Fruit fly (Drosophila melanogaster) whole organism, embryonic: ENCODE results near the gene Hacd1.

ENCODE experiments used
- Awh ChIP-seq: fragments of 200-800 bp; sonication (Bioruptor generic); IDR thresholded peaks from 2 replicates; pipeline ENCODE4, ENCODE4 v1.3.6; 2022; ENCODE audit warnings: missing biosample characterization, missing genetic modification characterization
- CG10366 ChIP-seq: fragments of 200-800 bp; sonication (Bioruptor generic); IDR thresholded peaks from 2 replicates; pipeline ENCODE4 v1.3.6; 2022; ENCODE audit warnings: missing biosample characterization, missing genetic modification characterization
- CG11093 ChIP-seq: fragments of 200-800 bp; sonication (Bioruptor generic); IDR thresholded peaks from 3 replicates; pipeline ENCODE4 v1.3.6; 2022; ENCODE audit warnings: missing biosample characterization, missing genetic modification characterization
- CG11696 ChIP-seq: fragments of 200-800 bp; sonication (Bioruptor generic); IDR thresholded peaks from 2 replicates; pipeline ENCODE4 v1.3.6; 2022; ENCODE audit warnings: missing biosample characterization, missing genetic modification characterization
- CG12391 ChIP-seq: fragments of 200-800 bp; sonication (Bioruptor generic); optimal IDR thresholded peaks from 3 replicates; lab custom pipeline; 2018; ENCODE audit warnings: missing biosample characterization, mild to moderate bottlenecking, missing genetic modification characterization, moderate library complexity
- CG15011 ChIP-seq: fragments of 200-800 bp; sonication (Bioruptor generic); optimal IDR thresholded peaks from 3 replicates; lab custom pipeline; 2018; ENCODE audit warnings: missing biosample characterization, mild to moderate bottlenecking, missing genetic modification characterization
- CG1602 ChIP-seq: fragments of 200-800 bp; sonication (Bioruptor generic); optimal IDR thresholded peaks from 3 replicates; lab custom pipeline; 2016; ENCODE audit warnings: missing biosample characterization, missing genetic modification characterization
- CG2120 ChIP-seq: fragments of 200-800 bp; sonication (Bioruptor generic); optimal IDR thresholded peaks from 3 replicates; lab custom pipeline; 2016; ENCODE audit warnings: missing biosample characterization, missing genetic modification characterization
- CG2202 ChIP-seq: fragments of 200-800 bp; sonication (Bioruptor generic); optimal IDR thresholded peaks from 2 replicates; lab custom pipeline; 2018; ENCODE audit warnings: missing biosample characterization, mild to moderate bottlenecking, missing genetic modification characterization
- CG33213 ChIP-seq: fragments of 200-800 bp; sonication (Bioruptor generic); optimal IDR thresholded peaks from 3 replicates; lab custom pipeline; 2016; ENCODE audit warnings: missing biosample characterization, missing genetic modification characterization
- CG3726 ChIP-seq: fragments of 200-800 bp; sonication (Bioruptor generic); IDR thresholded peaks from 3 replicates; pipeline ENCODE4, ENCODE4 v1.3.6; 2022; ENCODE audit warnings: missing biosample characterization, missing genetic modification characterization
- CG4854 ChIP-seq: fragments of 200-800 bp; sonication (Bioruptor generic); optimal IDR thresholded peaks from 2 replicates; lab custom pipeline; 2016; ENCODE audit warnings: missing biosample characterization, missing genetic modification characterization, inconsistent platforms
- CG7372 ChIP-seq: fragments of 200-800 bp; sonication (Bioruptor generic); IDR thresholded peaks from 2 replicates; pipeline ENCODE4 v1.3.6; 2022; ENCODE audit warnings: missing biosample characterization, missing genetic modification characterization
- CG7963 ChIP-seq: fragments of 200-800 bp; sonication (Bioruptor generic); IDR thresholded peaks from 3 replicates; pipeline ENCODE4 v1.3.6; 2022; ENCODE audit warnings: missing biosample characterization, missing genetic modification characterization; ENCODE audit not compliant: partially characterized antibody
- CG7987 ChIP-seq: fragments of 200-800 bp; sonication (Bioruptor generic); optimal IDR thresholded peaks from 2 replicates; lab custom pipeline; 2018; ENCODE audit warnings: missing biosample characterization, mild to moderate bottlenecking, missing genetic modification characterization, moderate library complexity
- CG8290 ChIP-seq, 3 experiments: fragments of 200-800 bp; sonication (Bioruptor generic); optimal IDR thresholded peaks; 2 replicates each; lab custom pipeline; 2016 to 2019; ENCODE audit warnings: missing biosample characterization in 3 of 3, missing genetic modification characterization in 3 of 3, mild to moderate bottlenecking in 2 of 3, moderate library complexity in 1 of 3
- CG9932 ChIP-seq: fragments of 200-800 bp; sonication (Bioruptor generic); IDR thresholded peaks from 2 replicates; pipeline ENCODE4 v1.3.6; 2022; ENCODE audit warnings: missing biosample characterization, missing genetic modification characterization
- CrebB ChIP-seq: fragments of 200-800 bp; sonication (Bioruptor generic); optimal IDR thresholded peaks from 3 replicates; lab custom pipeline; 2018; ENCODE audit warnings: missing biosample characterization, mild to moderate bottlenecking, missing genetic modification characterization
- E2f2 ChIP-seq: fragments of 200-800 bp; sonication (Bioruptor generic); IDR thresholded peaks from 2 replicates; pipeline ENCODE4 v1.3.6; 2022; ENCODE audit warnings: missing biosample characterization, missing genetic modification characterization
- ERR ChIP-seq: fragments of 200-800 bp; sonication (Bioruptor generic); optimal IDR thresholded peaks from 2 replicates; lab custom pipeline; 2016; ENCODE audit warnings: missing biosample characterization, missing genetic modification characterization
- Fer2 ChIP-seq: fragments of 200-800 bp; sonication (Bioruptor generic); optimal IDR thresholded peaks from 2 replicates; lab custom pipeline; 2018; ENCODE audit warnings: missing biosample characterization, mild to moderate bottlenecking, missing genetic modification characterization, moderate library complexity
- HLH3B ChIP-seq: fragments of 200-800 bp; sonication (Bioruptor generic); IDR thresholded peaks from 2 replicates; pipeline ENCODE4 v1.3.6; 2022; ENCODE audit warnings: missing biosample characterization, missing genetic modification characterization
- HmgZ ChIP-seq: fragments of 200-800 bp; sonication (Bioruptor generic); optimal IDR thresholded peaks from 2 replicates; lab custom pipeline; 2018; ENCODE audit warnings: missing biosample characterization, mild to moderate bottlenecking, missing genetic modification characterization
- Hsf ChIP-seq: fragments of 200-800 bp; sonication (Bioruptor generic); optimal IDR thresholded peaks from 3 replicates; lab custom pipeline; 2016; ENCODE audit warnings: missing biosample characterization, missing genetic modification characterization
- Neu2 ChIP-seq: fragments of 200-800 bp; sonication (Bioruptor generic); optimal IDR thresholded peaks from 3 replicates; lab custom pipeline; 2016; ENCODE audit warnings: missing biosample characterization, missing genetic modification characterization, borderline replicate concordance
- Nf-YA ChIP-seq: fragments of 200-800 bp; sonication (Bioruptor generic); IDR thresholded peaks from 2 replicates; pipeline ENCODE4 v1.3.6; 2022; ENCODE audit warnings: missing biosample characterization, missing genetic modification characterization
- Pdp1 ChIP-seq, 2 experiments: fragments of 200-800 bp; sonication (Bioruptor generic); optimal IDR thresholded peaks; 3 replicates each; lab custom pipeline; 2016; ENCODE audit warnings: missing biosample characterization in 2 of 2, missing genetic modification characterization in 2 of 2, mild to moderate bottlenecking in 1 of 2, moderate library complexity in 1 of 2
- Ptx1 ChIP-seq: fragments of 200-800 bp; sonication (Bioruptor generic); IDR thresholded peaks from 2 replicates; pipeline ENCODE4 v1.3.6; 2022; ENCODE audit warnings: missing biosample characterization, missing genetic modification characterization
- Sox100B ChIP-seq: fragments of 200-800 bp; sonication (Bioruptor generic); optimal IDR thresholded peaks from 3 replicates; lab custom pipeline; 2018; ENCODE audit warnings: missing biosample characterization, mild to moderate bottlenecking, missing genetic modification characterization
- ab ChIP-seq: fragments of 200-800 bp; sonication (Bioruptor generic); optimal IDR thresholded peaks from 2 replicates; lab custom pipeline; 2016; ENCODE audit warnings: missing biosample characterization, missing genetic modification characterization
- aop ChIP-seq: fragments of 200-800 bp; sonication (Bioruptor generic); IDR thresholded peaks from 2 replicates; pipeline ENCODE4 v1.3.6; 2022; ENCODE audit warnings: missing biosample characterization, missing genetic modification characterization
- ato ChIP-seq: fragments of 200-800 bp; sonication (Bioruptor generic); IDR thresholded peaks from 2 replicates; pipeline ENCODE4 v1.3.6; 2022; ENCODE audit warnings: missing biosample characterization, missing genetic modification characterization; ENCODE audit not compliant: partially characterized antibody
- bcd ChIP-seq: fragments of 200-800 bp; sonication (Bioruptor generic); optimal IDR thresholded peaks from 2 replicates; lab custom pipeline; 2017; ENCODE audit warnings: missing biosample characterization, mild to moderate bottlenecking, missing genetic modification characterization
- btn ChIP-seq: fragments of 200-800 bp; sonication (Bioruptor generic); optimal IDR thresholded peaks from 2 replicates; lab custom pipeline; 2016; ENCODE audit warnings: missing biosample characterization, missing genetic modification characterization
- cwo ChIP-seq: fragments of 200-800 bp; sonication (Bioruptor generic); optimal IDR thresholded peaks from 3 replicates; lab custom pipeline; 2017; ENCODE audit warnings: missing biosample characterization, missing genetic modification characterization, mild to moderate bottlenecking, moderate library complexity, missing genetic modification reagents
- dysf ChIP-seq: fragments of 200-800 bp; sonication (Bioruptor generic); IDR thresholded peaks from 3 replicates; pipeline ENCODE4 v1.3.6; 2022; ENCODE audit warnings: missing biosample characterization, missing genetic modification characterization
- en ChIP-seq: fragments of 200-800 bp; sonication (Bioruptor generic); optimal IDR thresholded peaks from 2 replicates; lab custom pipeline; 2016; ENCODE audit warnings: missing biosample characterization, missing genetic modification characterization
- exex ChIP-seq: fragments of 200-800 bp; sonication (Bioruptor generic); optimal IDR thresholded peaks from 4 replicates; lab custom pipeline; 2018; ENCODE audit warnings: missing biosample characterization, mild to moderate bottlenecking, missing genetic modification characterization, moderate library complexity
- eyg ChIP-seq: fragments of 200-800 bp; sonication (Bioruptor generic); optimal IDR thresholded peaks from 3 replicates; lab custom pipeline; 2016; ENCODE audit warnings: missing biosample characterization, missing genetic modification characterization
- fd64A ChIP-seq: fragments of 200-800 bp; sonication (Bioruptor generic); optimal IDR thresholded peaks from 3 replicates; lab custom pipeline; 2018; ENCODE audit warnings: missing biosample characterization, mild to moderate bottlenecking, missing genetic modification characterization
- fru ChIP-seq: fragments of >200 bp; optimal IDR thresholded peaks from 2 replicates; lab custom pipeline; 2017
- ham ChIP-seq: fragments of 200-800 bp; sonication (Bioruptor generic); IDR thresholded peaks from 2 replicates; pipeline ENCODE4 v1.3.6; 2022; ENCODE audit warnings: missing biosample characterization, missing genetic modification characterization
- lbe ChIP-seq: fragments of 200-800 bp; sonication (Bioruptor generic); optimal IDR thresholded peaks from 2 replicates; lab custom pipeline; 2016; ENCODE audit warnings: missing biosample characterization, mild to moderate bottlenecking, missing genetic modification characterization
- p53 ChIP-seq: fragments of 200-800 bp; sonication (Bioruptor generic); optimal IDR thresholded peaks from 2 replicates; lab custom pipeline; 2016; ENCODE audit warnings: missing biosample characterization, missing genetic modification characterization
- pho ChIP-seq: fragments of 200-800 bp; sonication (Bioruptor generic); optimal IDR thresholded peaks from 2 replicates; lab custom pipeline; 2016; ENCODE audit warnings: missing biosample characterization, missing genetic modification characterization
- rib ChIP-seq: fragments of 200-800 bp; sonication (Bioruptor generic); IDR thresholded peaks from 2 replicates; pipeline ENCODE4 v1.3.6; 2022; ENCODE audit warnings: missing biosample characterization, missing genetic modification characterization
- shn ChIP-seq: fragments of 200-800 bp; sonication (Bioruptor generic); optimal IDR thresholded peaks from 3 replicates; lab custom pipeline; 2016; ENCODE audit warnings: missing biosample characterization, missing genetic modification characterization
- sim ChIP-seq: fragments of 200-800 bp; sonication (Bioruptor generic); IDR thresholded peaks from 2 replicates; pipeline ENCODE4 v1.3.6; 2022; ENCODE audit warnings: missing biosample characterization, missing genetic modification characterization
- tx ChIP-seq: fragments of 200-800 bp; sonication (Bioruptor generic); optimal IDR thresholded peaks from 2 replicates; lab custom pipeline; 2016; ENCODE audit warnings: missing biosample characterization, missing genetic modification characterization
- wdn ChIP-seq: fragments of 200-800 bp; sonication (Bioruptor generic); IDR thresholded peaks from 2 replicates; pipeline ENCODE4 v1.3.6; 2022; ENCODE audit warnings: missing biosample characterization, missing genetic modification characterization
- wek ChIP-seq: fragments of 200-800 bp; sonication (Bioruptor generic); optimal IDR thresholded peaks from 3 replicates; lab custom pipeline; 2018; ENCODE audit warnings: missing biosample characterization, mild to moderate bottlenecking, missing genetic modification characterization, moderate library complexity
- z ChIP-seq: fragments of 200-800 bp; sonication (Bioruptor generic); IDR thresholded peaks from 3 replicates; pipeline ENCODE4 v1.3.6; 2022; ENCODE audit warnings: missing biosample characterization, missing genetic modification characterization

Gene Hacd1

DNA sequence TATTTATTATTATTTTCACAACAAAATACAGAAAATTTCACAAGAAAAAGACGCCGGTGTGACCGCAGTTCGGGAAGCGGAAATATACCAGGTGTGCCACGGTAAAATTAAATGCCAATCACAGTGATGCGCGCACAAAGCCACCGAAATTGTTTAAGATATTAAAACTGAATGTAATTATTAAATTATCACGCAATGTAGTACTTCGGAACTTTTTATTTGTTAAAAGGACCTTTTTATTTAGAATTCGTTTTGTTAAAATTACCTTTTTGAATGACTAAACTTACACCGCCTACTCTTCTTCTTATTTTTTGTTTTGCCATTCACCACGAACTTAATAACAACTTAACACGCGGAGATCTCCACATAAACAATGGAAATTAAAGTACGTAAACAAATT lies 14.1 kb downstream of the Hacd1 start, which contains the start of the genes CG6686 and CG34163 (continued):
- TF ChIP-seq cwo (GFP tag; lab: Kevin White, UChicago) = no peak
- TF ChIP-seq CG10366 (GFP tag; lab: Robert Waterston, UW) = peak; percentile 39; the same call in 1 of the 2 replicates
- TF ChIP-seq CG11093 (GFP tag; lab: Robert Waterston, UW) = no peak
- TF ChIP-seq lbe = no peak
- no peak for TF ChIP-seq wek
- TF ChIP-seq CG7372 = no peak
- TF ChIP-seq CG2202 = peak; percentile 2
- no peak for TF ChIP-seq HLH3B (GFP tag; lab: Robert Waterston, UW)
- peak; percentile 64 for TF ChIP-seq E2f2 (GFP tag; lab: Robert Waterston, UW)
- no peak for TF ChIP-seq fru (lab: Kevin White, UChicago)
- no peak for TF ChIP-seq btn (GFP tag; lab: Kevin White, UChicago)
- peak; percentile 53 for TF ChIP-seq pho (GFP tag; lab: Kevin White, UChicago)
- no peak for TF ChIP-seq Fer2
- TF ChIP-seq ham (GFP tag; lab: Robert Waterston, UW) = no peak
- no peak for TF ChIP-seq Neu2
- no peak for TF ChIP-seq CG11696
- no peak for TF ChIP-seq ato (GFP tag; lab: Robert Waterston, UW)
- TF ChIP-seq dysf (GFP tag; lab: Robert Waterston, UW) = no peak; the same call in 2 of the 3 replicates
- peak; percentile 51 for TF ChIP-seq CG4854 (GFP tag; lab: Kevin White, UChicago)
- no peak for TF ChIP-seq CrebB (tag; lab: Kevin White, UChicago)
- peak; percentile 64 for TF ChIP-seq Hsf (GFP tag; lab: Kevin White, UChicago)
- peak; percentile 31 for TF ChIP-seq tx
- peak; percentile 32 for TF ChIP-seq CG33213 (GFP tag; lab: Kevin White, UChicago)
- peak; percentile 19 for TF ChIP-seq exex (tag; lab: Kevin White, UChicago)
- TF ChIP-seq CG15011 (GFP tag; lab: Kevin White, UChicago) = no peak
- TF ChIP-seq CG1602 (GFP tag; lab: Kevin White, UChicago) = no peak
- TF ChIP-seq Pdp1 (GFP tag; optimal IDR thresholded peaks at IDR 0.05; lab: Kevin White, UChicago) = peak in 1 of 2 experiments; percentile 66
- TF ChIP-seq CG2120 (GFP tag; lab: Kevin White, UChicago) = peak; percentile 76
- TF ChIP-seq z (GFP tag; lab: Robert Waterston, UW) = no peak
- no peak for TF ChIP-seq wdn (GFP tag; lab: Robert Waterston, UW)
- peak; percentile 38 for TF ChIP-seq HmgZ
- TF ChIP-seq rib (GFP tag; lab: Robert Waterston, UW) = no peak
- no peak for TF ChIP-seq CG3726
- no peak for TF ChIP-seq CG7963 (GFP tag; lab: Robert Waterston, UW)
- no peak for TF ChIP-seq Awh
- no peak for TF ChIP-seq eyg (GFP tag; lab: Kevin White, UChicago)
- TF ChIP-seq Nf-YA (GFP tag; lab: Robert Waterston, UW) = no peak
- TF ChIP-seq fd64A (GFP tag; lab: Kevin White, UChicago) = no peak
- TF ChIP-seq CG7987 = no peak
- peak; percentile 56 for TF ChIP-seq CG9932 (GFP tag; lab: Robert Waterston, UW)
- TF ChIP-seq p53 (GFP tag; lab: Kevin White, UChicago) = no peak
- TF ChIP-seq CG12391 (tag; lab: Kevin White, UChicago) = peak; percentile 59
- no peak for TF ChIP-seq aop (GFP tag; lab: Robert Waterston, UW)
- no peak for TF ChIP-seq ab (GFP tag; lab: Kevin White, UChicago)
- TF ChIP-seq bcd (GFP tag; lab: Kevin White, UChicago) = no peak
- TF ChIP-seq en (GFP tag; lab: Kevin White, UChicago) = no peak
- TF ChIP-seq sim = no peak
- no peak; the same call in 1 of the 2 replicates for TF ChIP-seq Ptx1 (GFP tag; lab: Robert Waterston, UW)
- TF ChIP-seq CG8290 (GFP tag; optimal IDR thresholded peaks at IDR 0.05; lab: Kevin White, UChicago) = no peak
- TF ChIP-seq CG8290 (tag; optimal IDR thresholded peaks at IDR 0.05; lab: Kevin White, UChicago) = no peak
- no peak for TF ChIP-seq ERR (GFP tag; lab: Kevin White, UChicago)
- TF ChIP-seq shn (GFP tag; lab: Kevin White, UChicago) = no peak
- no peak for TF ChIP-seq Sox100B (GFP tag; lab: Kevin White, UChicago)
